Worm (Caenorhabditis elegans): ENCODE results near the gene mrpl-4.

DNA sequence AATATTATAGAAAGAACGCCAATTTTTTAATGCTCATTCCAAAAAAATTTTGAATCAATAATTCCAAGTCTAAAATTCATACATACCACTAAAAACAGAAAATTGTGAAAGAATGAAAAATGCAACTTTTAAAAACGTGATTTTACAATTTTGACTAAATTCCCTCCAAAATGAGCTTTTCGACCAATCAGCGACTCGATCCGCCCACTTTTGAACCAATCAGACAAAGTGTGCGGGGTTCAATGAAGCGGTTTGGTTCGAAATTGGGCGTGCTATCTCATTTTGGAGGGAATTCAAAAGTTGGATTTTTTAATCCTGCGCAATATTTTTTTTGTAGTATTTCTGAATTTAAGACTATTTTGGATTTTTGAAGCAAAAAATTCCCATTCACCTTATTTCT is 49.8 kb upstream of the mrpl-4 start:
- TF ChIP-seq ceh-19 (GFP tag; optimal IDR thresholded peaks at IDR 0.05) = no peak
- TF ChIP-seq T23F11.4 (GFP tag; optimal IDR thresholded peaks at IDR 0.05) = no peak
- TF ChIP-seq unc-86 (tag; optimal IDR thresholded peaks at IDR 0.05) = no peak
- TF ChIP-seq unc-3 (GFP tag; conservative IDR thresholded peaks at IDR 0.05) = no peak
- no peak for TF ChIP-seq unc-3 (tag; optimal IDR thresholded peaks at IDR 0.05)
- no peak for TF ChIP-seq ceh-24 (tag; optimal IDR thresholded peaks at IDR 0.05)
- TF ChIP-seq fkh-6 (tag; optimal IDR thresholded peaks at IDR 0.05) = no peak
- no peak for TF ChIP-seq dve-1 (tag; optimal IDR thresholded peaks at IDR 0.05)
- no peak for TF ChIP-seq pha-2 (tag; optimal IDR thresholded peaks at IDR 0.05)
